Fruit fly (Drosophila melanogaster) whole organism, wandering third instar larva: ENCODE measurements around the gene CG46304.

Source experiments
- Abd-B ChIP-seq: fragments of >200 bp; optimal IDR thresholded peaks from 2 replicates; lab custom pipeline; 2017; ENCODE audit warnings: missing biosample characterization, missing genetic modification characterization
- CG32264 ChIP-seq: fragments of 200-800 bp; sonication (Bioruptor generic); optimal IDR thresholded peaks from 2 replicates; lab custom pipeline; 2016; ENCODE audit warnings: missing biosample characterization, missing genetic modification characterization
- CG9705 ChIP-seq: fragments of 200-800 bp; sonication (Bioruptor generic); optimal IDR thresholded peaks from 2 replicates; lab custom pipeline; 2018; ENCODE audit warnings: missing biosample characterization, mild to moderate bottlenecking, missing genetic modification characterization
- CrebA ChIP-seq: fragments of 200-800 bp; sonication (Bioruptor generic); optimal IDR thresholded peaks from 2 replicates; lab custom pipeline; 2016; ENCODE audit warnings: missing biosample characterization, mild to moderate bottlenecking, missing genetic modification characterization, borderline replicate concordance
- Dfd ChIP-seq: fragments of >200 bp; optimal IDR thresholded peaks from 2 replicates; lab custom pipeline; 2017; ENCODE audit warnings: missing biosample characterization, missing genetic modification characterization
- Dif ChIP-seq: fragments of 200-275, 200-300 bp; sonication (Bioruptor generic); optimal IDR thresholded peaks from 2 replicates; lab custom pipeline; 2018; ENCODE audit warnings: missing biosample characterization, missing genetic modification characterization; ENCODE audit not compliant: partially characterized antibody
- GATAd ChIP-seq: sonication (Bioruptor generic); optimal IDR thresholded peaks from 2 replicates; lab custom pipeline; 2016; ENCODE audit warnings: missing biosample characterization, missing genetic modification characterization
- HLH106 ChIP-seq: fragments of 200-800 bp; optimal IDR thresholded peaks from 3 replicates; lab custom pipeline; 2019; ENCODE audit warnings: missing biosample characterization, mild to moderate bottlenecking, missing genetic modification characterization, moderate library complexity
- Hnf4 ChIP-seq: fragments of 200-800 bp; sonication (Bioruptor generic); optimal IDR thresholded peaks from 2 replicates; lab custom pipeline; 2016; ENCODE audit warnings: missing biosample characterization, mild to moderate bottlenecking, missing genetic modification characterization
- Hr78 ChIP-seq: fragments of >200 bp; optimal IDR thresholded peaks from 2 replicates; lab custom pipeline; 2017; ENCODE audit warnings: missing biosample characterization, missing genetic modification characterization
- Hr83 ChIP-seq: fragments of 200-300 bp; sonication (Bioruptor generic); optimal IDR thresholded peaks from 2 replicates; lab custom pipeline; 2016; ENCODE audit warnings: missing biosample characterization, mild to moderate bottlenecking, missing genetic modification characterization, moderate library complexity; ENCODE audit not compliant: poor library complexity, severe bottlenecking
- Jra ChIP-seq: sonication (Bioruptor generic); optimal IDR thresholded peaks from 2 replicates; lab custom pipeline; 2016; ENCODE audit warnings: missing biosample characterization, missing genetic modification characterization
- Mio ChIP-seq: sonication (Bioruptor generic); optimal IDR thresholded peaks from 2 replicates; lab custom pipeline; 2016; ENCODE audit warnings: missing biosample characterization, missing genetic modification characterization
- Myc ChIP-seq: fragments of >200 bp; optimal IDR thresholded peaks from 2 replicates; lab custom pipeline; 2017
- N ChIP-seq: fragments of >200 bp; optimal IDR thresholded peaks from 2 replicates; lab custom pipeline; 2018; ENCODE audit warnings: missing biosample characterization, missing external identifiers, missing genetic modification characterization
- OdsH ChIP-seq: fragments of 200-800 bp; sonication (Bioruptor generic); optimal IDR thresholded peaks from 2 replicates; lab custom pipeline; 2016; ENCODE audit warnings: missing biosample characterization, mild to moderate bottlenecking, missing genetic modification characterization
- Rel ChIP-seq, 2 experiments: fragments of 200-800 bp; sonication (Bioruptor generic) in 1 of 2; optimal IDR thresholded peaks; 2 replicates in 1 of 2; 3 replicates in 1 of 2; lab custom pipeline; 2016 to 2019; ENCODE audit warnings: mild to moderate bottlenecking in 2 of 2, missing biosample characterization in 2 of 2, missing genetic modification characterization in 2 of 2, moderate library complexity in 1 of 2
- Sp1 ChIP-seq: fragments of 200-800 bp; sonication (Bioruptor generic); optimal IDR thresholded peaks from 3 replicates; lab custom pipeline; 2019; ENCODE audit warnings: missing biosample characterization, mild to moderate bottlenecking, missing genetic modification characterization, moderate library complexity
- Vsx2 ChIP-seq: fragments of 200-300, 225-300 bp; sonication (Bioruptor generic); optimal IDR thresholded peaks from 2 replicates; lab custom pipeline; 2018; ENCODE audit warnings: missing biosample characterization, missing genetic modification characterization; ENCODE audit not compliant: partially characterized antibody
- br ChIP-seq: fragments of 200-800 bp; sonication (Bioruptor generic); optimal IDR thresholded peaks from 2 replicates; lab custom pipeline; 2016; ENCODE audit warnings: missing biosample characterization, missing genetic modification characterization
- brk ChIP-seq: fragments of 200-800 bp; sonication (Bioruptor generic); optimal IDR thresholded peaks from 2 replicates; lab custom pipeline; 2016; ENCODE audit warnings: missing biosample characterization, mild to moderate bottlenecking, missing genetic modification characterization
- dl ChIP-seq, 2 experiments: fragments of 175-275, 200-275 bp in 1 of 2; fragments of 200-275 bp in 1 of 2; sonication (Bioruptor generic); optimal IDR thresholded peaks; lab custom pipeline; 2018; ENCODE audit warnings: mild to moderate bottlenecking in 2 of 2, missing biosample characterization in 2 of 2, missing genetic modification characterization in 2 of 2, moderate library complexity in 2 of 2; ENCODE audit not compliant: partially characterized antibody in 2 of 2, insufficient read depth in 1 of 2
- dmrt93B ChIP-seq: fragments of 200-800 bp; sonication (Bioruptor generic); optimal IDR thresholded peaks from 2 replicates; lab custom pipeline; 2018; ENCODE audit warnings: missing biosample characterization, mild to moderate bottlenecking, missing genetic modification characterization
- dsf ChIP-seq: sonication (Bioruptor generic); optimal IDR thresholded peaks from 2 replicates; lab custom pipeline; 2016; ENCODE audit warnings: missing biosample characterization, missing genetic modification characterization, borderline replicate concordance
- ey ChIP-seq: fragments of 200-800 bp; sonication (Bioruptor generic); optimal IDR thresholded peaks from 2 replicates; lab custom pipeline; 2016; ENCODE audit warnings: missing biosample characterization, missing genetic modification characterization
- foxo ChIP-seq, 2 experiments: fragments of 200-800 bp; sonication (Bioruptor generic); optimal IDR thresholded peaks; 2 replicates in 1 of 2; 3 replicates in 1 of 2; lab custom pipeline; 2016 to 2017; ENCODE audit warnings: missing biosample characterization in 2 of 2, missing genetic modification characterization in 2 of 2
- fru ChIP-seq: fragments of 200-800 bp; sonication (Bioruptor generic); optimal IDR thresholded peaks from 3 replicates; lab custom pipeline; 2016; ENCODE audit warnings: missing biosample characterization, mild to moderate bottlenecking, missing genetic modification characterization
- h ChIP-seq: fragments of 200-800 bp; sonication (Bioruptor generic); optimal IDR thresholded peaks from 3 replicates; lab custom pipeline; 2016; ENCODE audit warnings: missing biosample characterization, mild to moderate bottlenecking, missing genetic modification characterization
- jim ChIP-seq: fragments of 175-275, 200-325 bp; sonication (Bioruptor generic); optimal IDR thresholded peaks from 2 replicates; lab custom pipeline; 2016; ENCODE audit warnings: missing biosample characterization, mild to moderate bottlenecking, missing genetic modification characterization
- lola ChIP-seq: fragments of >200 bp; optimal IDR thresholded peaks from 2 replicates; lab custom pipeline; 2017; ENCODE audit warnings: missing biosample characterization, missing genetic modification characterization
- pan ChIP-seq: fragments of >200 bp; optimal IDR thresholded peaks from 2 replicates; lab custom pipeline; 2017
- psq ChIP-seq: fragments of 200-800 bp; sonication (Bioruptor generic); optimal IDR thresholded peaks from 3 replicates; lab custom pipeline; 2017; ENCODE audit warnings: missing biosample characterization, mild to moderate bottlenecking, missing genetic modification characterization, moderate library complexity
- rgr ChIP-seq: fragments of 200-800 bp; sonication (Bioruptor generic); optimal IDR thresholded peaks from 3 replicates; lab custom pipeline; 2016; ENCODE audit warnings: missing biosample characterization, mild to moderate bottlenecking, missing genetic modification characterization
- sage ChIP-seq: fragments of 200-800 bp; sonication (Bioruptor generic); optimal IDR thresholded peaks from 2 replicates; lab custom pipeline; 2016; ENCODE audit warnings: missing biosample characterization, mild to moderate bottlenecking, missing genetic modification characterization
- sv ChIP-seq: fragments of 200-800 bp; sonication (Bioruptor generic); optimal IDR thresholded peaks from 3 replicates; lab custom pipeline; 2016; ENCODE audit warnings: missing biosample characterization, missing genetic modification characterization
- tai ChIP-seq: sonication (Bioruptor generic); optimal IDR thresholded peaks from 2 replicates; lab custom pipeline; 2016; ENCODE audit warnings: missing biosample characterization, missing genetic modification characterization
- usp ChIP-seq: fragments of >200 bp; optimal IDR thresholded peaks from 2 replicates; lab custom pipeline; 2017; ENCODE audit warnings: missing biosample characterization, missing genetic modification characterization
- woc ChIP-seq: sonication (Bioruptor generic); optimal IDR thresholded peaks from 2 replicates; lab custom pipeline; 2016; ENCODE audit warnings: missing biosample characterization, mild to moderate bottlenecking, missing genetic modification characterization

Gene CG46304

dm6 chr2L:18943797-18944174 is 2.3 kb upstream of the CG46304 start, which contains the start of gene ssp3:
TSS of gene ssp3 (minus strand) at chr2L:18943960.
- TF ChIP-seq Abd-B (GFP tag; lab: Kevin White, UChicago) (no peak), tai (peak; percentile 13)

dm6 chr2L:18944175-18945012 is 1.7 kb upstream of the CG46304 start:
- TF ChIP-seq tai, result no peak
- no peak for TF ChIP-seq dsf (GFP tag; lab: Kevin White, UChicago)
- no peak for TF ChIP-seq CG32264
- TF ChIP-seq jim (GFP tag; lab: Kevin White, UChicago), result no peak
- TF ChIP-seq Hr83 (GFP tag; lab: Kevin White, UChicago), result no peak
- no peak for TF ChIP-seq usp (GFP tag; lab: Kevin White, UChicago)
- TF ChIP-seq Dif (GFP tag; lab: Kevin White, UChicago), result peak; percentile 87
- peak; percentile 45 for TF ChIP-seq Rel (GFP tag; optimal IDR thresholded peaks at IDR 0.05; lab: Kevin White, UChicago)
- TF ChIP-seq Rel (tag; optimal IDR thresholded peaks at IDR 0.05; lab: Kevin White, UChicago), result peak; percentile 71
- no peak for TF ChIP-seq pan (lab: Kevin White, UChicago)
- no peak for TF ChIP-seq sv
- peak; percentile 18 for TF ChIP-seq fru (GFP tag; lab: Kevin White, UChicago)
- peak; percentile 59 for TF ChIP-seq brk (GFP tag; lab: Kevin White, UChicago)
- peak; percentile 4 for TF ChIP-seq h (GFP tag; lab: Kevin White, UChicago)
- no peak for TF ChIP-seq Mio (GFP tag; lab: Kevin White, UChicago)
- no peak for TF ChIP-seq Dfd (GFP tag; lab: Kevin White, UChicago)
- no peak for TF ChIP-seq Abd-B (GFP tag; lab: Kevin White, UChicago)
- TF ChIP-seq CrebA, result peak; percentile 90
- TF ChIP-seq GATAd, result no peak
- no peak for TF ChIP-seq lola (GFP tag; lab: Kevin White, UChicago)
- no peak for TF ChIP-seq Myc (lab: Kevin White, UChicago)
- no peak for TF ChIP-seq HLH106 (tag; lab: Kevin White, UChicago)
- no peak for TF ChIP-seq foxo (GFP tag; optimal IDR thresholded peaks at IDR 0.05; lab: Kevin White, UChicago)
- peak; percentile 46 for TF ChIP-seq woc
- TF ChIP-seq OdsH (GFP tag; lab: Kevin White, UChicago), result no peak
- no peak for TF ChIP-seq dmrt93B (GFP tag; lab: Kevin White, UChicago)
- peak; percentile 50 for TF ChIP-seq Hnf4 (GFP tag; lab: Kevin White, UChicago)
- TF ChIP-seq dl (GFP tag; optimal IDR thresholded peaks at IDR 0.05; lab: Kevin White, UChicago; ENCODE audit: insufficient read depth in 1 of 2, partially characterized antibody in 2 of 2), result peak; percentile 70 to 83
- TF ChIP-seq ey (GFP tag; lab: Kevin White, UChicago), result peak; percentile 11
- TF ChIP-seq Jra (GFP tag; lab: Kevin White, UChicago), result no peak
- peak; percentile 48 for TF ChIP-seq psq (GFP tag; lab: Kevin White, UChicago)
- TF ChIP-seq CG9705 (GFP tag; lab: Kevin White, UChicago), result no peak
- TF ChIP-seq Hr78, result no peak
- no peak for TF ChIP-seq N (GFP tag; lab: Kevin White, UChicago)
- no peak for TF ChIP-seq rgr (GFP tag; lab: Kevin White, UChicago)
- TF ChIP-seq sage, result no peak
- TF ChIP-seq Vsx2 (GFP tag; lab: Kevin White, UChicago), result peak; percentile 86
- TF ChIP-seq Sp1 (GFP tag; lab: Kevin White, UChicago), result peak; percentile 33
- peak; percentile 62 for TF ChIP-seq br (GFP tag; lab: Kevin White, UChicago)
